Fruit fly (Drosophila melanogaster): ENCODE data around the gene bbx.

dm6 chrX:21387695-21388094 lies 24.9 kb downstream of the bbx start, which contains the start of gene Ddx56:
- TF ChIP-seq CTCF (optimal IDR thresholded peaks at IDR 0.05) (no peak), CG8478 (optimal IDR thresholded peaks at IDR 0.05) (no peak)
